Worm (Caenorhabditis elegans): Measurements from ENCODE around the gene mltn-9.

Gene mltn-9

DNA sequence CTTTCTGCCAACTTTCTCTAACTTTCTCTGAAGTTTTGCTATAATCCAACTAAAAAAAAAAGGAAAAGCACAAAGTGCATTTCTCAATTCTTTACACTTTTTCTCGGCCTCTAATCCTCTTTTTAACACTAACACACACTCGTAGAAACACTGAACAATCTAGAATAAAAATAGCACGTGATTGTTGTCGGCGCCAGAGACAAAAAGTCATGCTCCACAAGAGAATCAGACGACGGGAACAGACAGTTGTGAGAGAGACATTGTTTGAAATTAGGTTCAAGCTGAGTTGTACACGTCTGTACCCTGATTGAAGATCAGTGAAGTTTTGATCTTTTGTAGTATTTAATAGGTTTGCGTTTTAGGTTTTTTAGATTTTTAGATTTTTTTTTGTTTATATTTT is 17.5 kb upstream of the mltn-9 start (continued):
- TF ChIP-seq ztf-22 (GFP tag; optimal IDR thresholded peaks at IDR 0.05) = no peak
- no peak for TF ChIP-seq attf-3 (GFP tag; conservative IDR thresholded peaks at IDR 0.05)
- TF ChIP-seq chd-7 (tag; optimal IDR thresholded peaks at IDR 0.05) = peak; percentile 46
- TF ChIP-seq F37B4.10 (GFP tag; IDR thresholded peaks at IDR 0.05) = no peak
- no peak for TF ChIP-seq ztf-6 (GFP tag; IDR thresholded peaks at IDR 0.05)
- no peak for TF ChIP-seq cebp-2 (GFP tag; IDR thresholded peaks at IDR 0.05)
- peak; percentile 52 for TF ChIP-seq tbp1 (GFP tag; optimal IDR thresholded peaks at IDR 0.05)
- TF ChIP-seq nhr-90 (tag; optimal IDR thresholded peaks at IDR 0.05) = no peak
- peak; percentile 30 for TF ChIP-seq K12H6.12 (tag; optimal IDR thresholded peaks at IDR 0.05)
- peak; percentile 66 for TF ChIP-seq atf-7 (tag; optimal IDR thresholded peaks at IDR 0.05)
- no peak for TF ChIP-seq madf-8 (GFP tag; conservative IDR thresholded peaks at IDR 0.05)
- no peak for TF ChIP-seq rpc-1 (optimal IDR thresholded peaks at IDR 0.05)
- TF ChIP-seq rpc-1 (tag; optimal IDR thresholded peaks at IDR 0.05) = no peak
- TF ChIP-seq hlh-12 (tag; optimal IDR thresholded peaks at IDR 0.05) = no peak
- no peak for TF ChIP-seq C06A6.2 (GFP tag; conservative IDR thresholded peaks at IDR 0.05)
- TF ChIP-seq rec-8 (tag; optimal IDR thresholded peaks at IDR 0.05) = no peak
- TF ChIP-seq bed-1 (GFP tag; IDR thresholded peaks at IDR 0.05) = no peak
- TF ChIP-seq aptf-2 (GFP tag; conservative IDR thresholded peaks at IDR 0.05) = no peak
- peak; percentile 54; the same call in 1 of the 2 replicates for TF ChIP-seq K11D2.4 (GFP tag; IDR thresholded peaks at IDR 0.05)
- TF ChIP-seq ceh-58 (GFP tag; IDR thresholded peaks at IDR 0.05) = no peak
- no peak for TF ChIP-seq mxl-1 (tag; optimal IDR thresholded peaks at IDR 0.05)
- peak; percentile 54; the same call in 1 of the 2 replicates for TF ChIP-seq nfyb-1 (GFP tag; IDR thresholded peaks at IDR 0.05)
- no peak for TF ChIP-seq aptf-3 (GFP tag; IDR thresholded peaks at IDR 0.05)
- TF ChIP-seq cebp-1 (GFP tag; IDR thresholded peaks at IDR 0.05) = no peak
- peak; percentile 63 for TF ChIP-seq cebp-1 (tag; optimal IDR thresholded peaks at IDR 0.05)
- TF ChIP-seq ceh-91 (GFP tag; IDR thresholded peaks at IDR 0.05) = no peak
- TF ChIP-seq F55B11.4 (tag; optimal IDR thresholded peaks at IDR 0.05; ENCODE audit: borderline replicate concordance, insufficient read depth) = no peak
- no peak for TF ChIP-seq athp-1 (tag; optimal IDR thresholded peaks at IDR 0.05)
- TF ChIP-seq unc-62 (GFP tag; optimal IDR thresholded peaks at IDR 0.05) = no peak
- TF ChIP-seq F57C9.4 (tag; optimal IDR thresholded peaks at IDR 0.05) = no peak
- no peak for TF ChIP-seq lsy-27 (tag; optimal IDR thresholded peaks at IDR 0.05; ENCODE audit: borderline replicate concordance, insufficient read depth)
- TF ChIP-seq ets-4 (GFP tag; optimal IDR thresholded peaks at IDR 0.05) = no peak
- TF ChIP-seq B0336.3 (GFP tag; IDR thresholded peaks at IDR 0.05) = peak; percentile 84
- TF ChIP-seq sptf-2 (GFP tag; optimal IDR thresholded peaks at IDR 0.05) = no peak
- no peak for TF ChIP-seq fkh-3 (tag; optimal IDR thresholded peaks at IDR 0.05)
- TF ChIP-seq egl-44 (GFP tag; IDR thresholded peaks at IDR 0.05) = no peak
- TF ChIP-seq pbrm-1 (GFP tag; IDR thresholded peaks at IDR 0.05) = no peak
- TF ChIP-seq lag-1 (GFP tag; IDR thresholded peaks at IDR 0.05) = no peak
- TF ChIP-seq attf-5 (GFP tag; optimal IDR thresholded peaks at IDR 0.05) = peak; percentile 4
- TF ChIP-seq F49E8.2 (tag; optimal IDR thresholded peaks at IDR 0.05; ENCODE audit: insufficient read depth) = no peak
- no peak for TF ChIP-seq lsl-1 (GFP tag; optimal IDR thresholded peaks at IDR 0.05)
- TF ChIP-seq T26A5.8 (tag; optimal IDR thresholded peaks at IDR 0.05) = no peak
- TF ChIP-seq T07F8.4 (tag; optimal IDR thresholded peaks at IDR 0.05) = no peak
- no peak for TF ChIP-seq zfh-2 (GFP tag; conservative IDR thresholded peaks at IDR 0.05)
- TF ChIP-seq ekl-4 (GFP tag; IDR thresholded peaks at IDR 0.05) = no peak
- no peak for TF ChIP-seq nhr-27 (tag; optimal IDR thresholded peaks at IDR 0.05)
- peak; percentile 40 for TF ChIP-seq lin-54 (GFP tag; optimal IDR thresholded peaks at IDR 0.05)
- TF ChIP-seq ceh-27 (GFP tag; optimal IDR thresholded peaks at IDR 0.05) = no peak
- TF ChIP-seq Y67H2A.10 (GFP tag; conservative IDR thresholded peaks at IDR 0.05) = no peak
- TF ChIP-seq snpc-3.4 (tag; optimal IDR thresholded peaks at IDR 0.05) = no peak
